Worm (Caenorhabditis elegans) whole organism, young adult: ENCODE measurements around the gene mfsd-8.

Source experiments
- F10E7.11 ChIP-seq: sonication (generic microtip); optimal IDR thresholded peaks from 2 replicates; lab custom pipeline; 2017; ENCODE audit warnings: mild to moderate bottlenecking, missing genetic modification characterization, moderate library complexity, missing compliant biosample characterization
- F33H1.4 ChIP-seq: fragments of 200-800 bp; sonication (Bioruptor generic); IDR thresholded peaks from 2 replicates; pipeline ENCODE4 v1.3.6; 2022; ENCODE audit warnings: missing genetic modification reagents, missing genetic modification characterization, missing compliant biosample characterization
- F37B4.10 ChIP-seq: fragments of 200-800 bp; sonication (Bioruptor generic); IDR thresholded peaks from 2 replicates; pipeline ENCODE4 v1.3.6; 2022; ENCODE audit warnings: missing genetic modification characterization, missing compliant biosample characterization
- F49E8.2 ChIP-seq: sonication (generic microtip); optimal IDR thresholded peaks from 3 replicates; lab custom pipeline; 2017; ENCODE audit warnings: missing genetic modification characterization, mild to moderate bottlenecking, missing compliant biosample characterization, antibody characterized with exemption, moderate library complexity; ENCODE audit not compliant: insufficient read depth
- K11D2.4 ChIP-seq: fragments of 200-800 bp; sonication (Bioruptor generic); IDR thresholded peaks from 2 replicates; pipeline ENCODE4 v1.3.6; 2022; ENCODE audit warnings: missing genetic modification reagents, missing genetic modification characterization, missing compliant biosample characterization
- T07F8.4 ChIP-seq: sonication (generic microtip); optimal IDR thresholded peaks from 2 replicates; lab custom pipeline; 2016; ENCODE audit warnings: mild to moderate bottlenecking, missing genetic modification characterization, moderate library complexity, missing compliant biosample characterization
- Y67H2A.10 ChIP-seq: fragments of 200-800 bp; sonication (Bioruptor generic); conservative IDR thresholded peaks from 2 replicates; pipeline ENCODE4 v1.3.6; 2022; ENCODE audit warnings: missing genetic modification reagents, missing genetic modification characterization, missing compliant biosample characterization
- akir-1 ChIP-seq: fragments of 200-800 bp; sonication (Bioruptor generic); optimal IDR thresholded peaks from 2 replicates; lab custom pipeline; 2018; ENCODE audit warnings: mild to moderate bottlenecking, missing genetic modification characterization, moderate library complexity, missing compliant biosample characterization
- aptf-2 ChIP-seq: fragments of 200-800 bp; sonication (Bioruptor generic); conservative IDR thresholded peaks from 2 replicates; pipeline ENCODE4 v1.3.6; 2022; ENCODE audit warnings: missing genetic modification reagents, missing genetic modification characterization, missing compliant biosample characterization
- atf-7 ChIP-seq: sonication (generic microtip); optimal IDR thresholded peaks from 2 replicates; lab custom pipeline; 2017; ENCODE audit warnings: mild to moderate bottlenecking, missing genetic modification characterization, missing compliant biosample characterization
- attf-3 ChIP-seq: fragments of 200-800 bp; sonication (Bioruptor generic); conservative IDR thresholded peaks from 2 replicates; pipeline ENCODE4 v1.3.6; 2022; ENCODE audit warnings: missing genetic modification reagents, missing genetic modification characterization, missing compliant biosample characterization
- attf-6 ChIP-seq: fragments of 200-800 bp; sonication (Bioruptor generic); IDR thresholded peaks from 2 replicates; pipeline ENCODE4 v1.3.6; 2022; ENCODE audit warnings: missing genetic modification reagents, missing genetic modification characterization, missing compliant biosample characterization
- bed-2 ChIP-seq: fragments of 200-800 bp; sonication (Bioruptor generic); IDR thresholded peaks from 2 replicates; pipeline ENCODE4 v1.3.6; 2022; ENCODE audit warnings: missing genetic modification reagents, missing genetic modification characterization, missing compliant biosample characterization
- cebp-1 ChIP-seq, 2 experiments: fragments of 200-800 bp in 1 of 2; sonication (Bioruptor generic) in 1 of 2; sonication (generic microtip) in 1 of 2; IDR thresholded peaks in 1 of 2; optimal IDR thresholded peaks in 1 of 2; 2 replicates each; pipeline versions ENCODE4 v1.3.6 to Lab custom; 2017 to 2022; ENCODE audit warnings: missing compliant biosample characterization in 2 of 2, missing genetic modification characterization in 2 of 2, mild to moderate bottlenecking in 1 of 2, missing genetic modification reagents in 1 of 2, moderate library complexity in 1 of 2
- ceh-100 ChIP-seq: fragments of 200-800 bp; sonication (Bioruptor generic); IDR thresholded peaks from 2 replicates; pipeline ENCODE4 v1.3.6; 2022; ENCODE audit warnings: missing genetic modification reagents, missing genetic modification characterization, missing compliant biosample characterization
- ceh-27 ChIP-seq: fragments of 200-800 bp; sonication (Bioruptor generic); optimal IDR thresholded peaks from 2 replicates; lab custom pipeline; 2018; ENCODE audit warnings: mild to moderate bottlenecking, missing genetic modification characterization, moderate library complexity, missing compliant biosample characterization
- ceh-58 ChIP-seq: fragments of 200-800 bp; sonication (Bioruptor generic); IDR thresholded peaks from 2 replicates; pipeline ENCODE4 v1.3.6; 2022; ENCODE audit warnings: missing genetic modification characterization, missing compliant biosample characterization
- ceh-79 ChIP-seq: sonication (generic microtip); optimal IDR thresholded peaks from 2 replicates; lab custom pipeline; 2017; ENCODE audit warnings: mild to moderate bottlenecking, missing genetic modification characterization, missing compliant biosample characterization
- dox-1 ChIP-seq: fragments of 200-800 bp; sonication (Bioruptor generic); IDR thresholded peaks from 2 replicates; pipeline ENCODE4 v1.3.6; 2022; ENCODE audit warnings: missing genetic modification reagents, missing genetic modification characterization, missing compliant biosample characterization
- efl-1 ChIP-seq: fragments of 150-350 bp; optimal IDR thresholded peaks from 2 replicates; lab custom pipeline; 2014; ENCODE audit warnings: missing biosample characterization, missing genetic modification reagents, missing genetic modification characterization
- egrh-3 ChIP-seq: fragments of 200-800 bp; sonication (Bioruptor generic); IDR thresholded peaks from 2 replicates; pipeline ENCODE4 v1.3.6; 2022; ENCODE audit warnings: missing genetic modification reagents, missing genetic modification characterization, missing compliant biosample characterization
- him-1 ChIP-seq: sonication (generic microtip); optimal IDR thresholded peaks from 2 replicates; lab custom pipeline; 2016; ENCODE audit warnings: missing genotype, missing genetic modification reagents, missing genetic modification characterization, missing compliant biosample characterization
- hrde-1 ChIP-seq: sonication (generic microtip); optimal IDR thresholded peaks from 2 replicates; lab custom pipeline; 2016; ENCODE audit warnings: missing genetic modification characterization, mild to moderate bottlenecking, missing compliant biosample characterization, moderate library complexity, missing genotype, missing genetic modification reagents, borderline replicate concordance
- hsf-1 ChIP-seq: fragments of 200-800 bp; sonication (Bioruptor generic); IDR thresholded peaks from 2 replicates; pipeline ENCODE4 v1.3.6; 2022; ENCODE audit warnings: missing genetic modification reagents, missing genetic modification characterization, missing compliant biosample characterization
- lag-1 ChIP-seq: fragments of 200-800 bp; sonication (Bioruptor generic); IDR thresholded peaks from 2 replicates; pipeline ENCODE4 v1.3.6; 2022; ENCODE audit warnings: missing genetic modification reagents, missing genetic modification characterization, missing compliant biosample characterization
- lin-54 ChIP-seq: fragments of 200-800 bp; sonication (Bioruptor generic); optimal IDR thresholded peaks from 2 replicates; lab custom pipeline; 2018; ENCODE audit warnings: mild to moderate bottlenecking, missing genetic modification characterization, missing compliant biosample characterization
- lsy-27 ChIP-seq: sonication (generic microtip); optimal IDR thresholded peaks from 2 replicates; lab custom pipeline; 2017; ENCODE audit warnings: missing genetic modification characterization, mild to moderate bottlenecking, missing compliant biosample characterization, antibody characterized with exemption, missing genotype, borderline replicate concordance; ENCODE audit not compliant: insufficient read depth
- madf-3 ChIP-seq: fragments of 200-800 bp; sonication (Bioruptor generic); IDR thresholded peaks from 2 replicates; pipeline ENCODE4 v1.3.6; 2022; ENCODE audit warnings: missing genetic modification reagents, missing genetic modification characterization, missing compliant biosample characterization
- madf-6 ChIP-seq: fragments of 200-800 bp; sonication (Bioruptor generic); IDR thresholded peaks from 2 replicates; pipeline ENCODE4 v1.3.6; 2022; ENCODE audit warnings: missing genetic modification reagents, missing genetic modification characterization, missing compliant biosample characterization
- mcd-1 ChIP-seq: fragments of 200-800 bp; sonication (Bioruptor generic); IDR thresholded peaks from 2 replicates; pipeline ENCODE4 v1.3.6; 2022; ENCODE audit warnings: missing genetic modification reagents, missing genetic modification characterization, missing compliant biosample characterization
- mxl-1 ChIP-seq: sonication (generic microtip); optimal IDR thresholded peaks from 2 replicates; lab custom pipeline; 2016; ENCODE audit warnings: missing genetic modification characterization, missing compliant biosample characterization
- nhr-120 ChIP-seq: fragments of 200-800 bp; sonication (Bioruptor generic); IDR thresholded peaks from 2 replicates; pipeline ENCODE4 v1.3.6; 2022; ENCODE audit warnings: missing genetic modification characterization, missing compliant biosample characterization
- nhr-179 ChIP-seq: sonication (generic microtip); optimal IDR thresholded peaks from 2 replicates; lab custom pipeline; 2016; ENCODE audit warnings: mild to moderate bottlenecking, missing genetic modification characterization, missing compliant biosample characterization
- pha-4 ChIP-seq: fragments of 150-350 bp; sonication (generic microtip); optimal IDR thresholded peaks from 2 replicates; lab custom pipeline; 2014; ENCODE audit warnings: missing biosample characterization, missing genetic modification reagents, missing genetic modification characterization
- rpc-1 ChIP-seq, 2 experiments: fragments of 150-350 bp in 1 of 2; sonication (generic microtip) in 1 of 2; optimal IDR thresholded peaks; 2 replicates each; lab custom pipeline; 2014 to 2018; ENCODE audit warnings: missing biosample characterization in 1 of 2, missing genetic modification characterization in 1 of 2, missing genetic modification reagents in 1 of 2, missing genotype in 1 of 2
- sdz-38 ChIP-seq: sonication (generic microtip); optimal IDR thresholded peaks from 2 replicates; lab custom pipeline; 2016; ENCODE audit warnings: missing genotype, missing genetic modification characterization, missing compliant biosample characterization
- snpc-1.3 ChIP-seq: sonication (generic microtip); optimal IDR thresholded peaks from 2 replicates; lab custom pipeline; 2017; ENCODE audit warnings: missing genetic modification characterization, mild to moderate bottlenecking, missing compliant biosample characterization, antibody characterized with exemption, moderate library complexity, missing genotype, missing genetic modification reagents; ENCODE audit not compliant: insufficient read depth
- snpc-3.4 ChIP-seq: sonication (generic microtip); optimal IDR thresholded peaks from 2 replicates; lab custom pipeline; 2017; ENCODE audit warnings: missing genetic modification characterization, mild to moderate bottlenecking, missing compliant biosample characterization, antibody characterized with exemption, moderate library complexity, missing genotype, missing genetic modification reagents
- sptf-2 ChIP-seq: fragments of 200-800 bp; sonication (Bioruptor generic); optimal IDR thresholded peaks from 2 replicates; lab custom pipeline; 2018; ENCODE audit warnings: mild to moderate bottlenecking, missing genetic modification characterization, missing compliant biosample characterization
- tbx-9 ChIP-seq: sonication (generic microtip); optimal IDR thresholded peaks from 2 replicates; lab custom pipeline; 2016; ENCODE audit warnings: borderline replicate concordance, missing genetic modification characterization, inconsistent platforms, missing compliant biosample characterization
- tlf-1 ChIP-seq: fragments of 200-800 bp; sonication (Bioruptor generic); optimal IDR thresholded peaks from 2 replicates; lab custom pipeline; 2018; ENCODE audit warnings: mild to moderate bottlenecking, missing genetic modification characterization, missing compliant biosample characterization
- unc-130 ChIP-seq: sonication (generic microtip); optimal IDR thresholded peaks from 2 replicates; lab custom pipeline; 2016; ENCODE audit warnings: missing genetic modification reagents, missing genetic modification characterization, missing compliant biosample characterization
- unc-62 ChIP-seq: fragments of 150-350 bp; optimal IDR thresholded peaks from 2 replicates; lab custom pipeline; 2014; ENCODE audit warnings: missing biosample characterization, missing genetic modification reagents, missing genetic modification characterization
- xnd-1 ChIP-seq: sonication (generic microtip); optimal IDR thresholded peaks from 2 replicates; lab custom pipeline; 2016; ENCODE audit warnings: missing genotype, missing genetic modification reagents, missing genetic modification characterization, missing compliant biosample characterization
- zfh-2 ChIP-seq: fragments of 200-800 bp; sonication (Bioruptor generic); conservative IDR thresholded peaks from 2 replicates; pipeline ENCODE4 v1.3.6; 2022; ENCODE audit warnings: missing genetic modification reagents, missing genetic modification characterization, missing compliant biosample characterization
- ztf-26 ChIP-seq: sonication (generic microtip); optimal IDR thresholded peaks from 2 replicates; lab custom pipeline; 2017; ENCODE audit warnings: missing genetic modification characterization, missing compliant biosample characterization

The mfsd-8 gene

ce11 chrIII:3329467-3329866 lies 47.4 kb downstream of the mfsd-8 start:
- 0 out of 2 replicates have a peak, but pooled peaks have one; percentile 17 for TF ChIP-seq zfh-2 (GFP tag; lab: Robert Waterston, UW)
- TF ChIP-seq rpc-1 (optimal IDR thresholded peaks at IDR 0.05; lab: Kevin White, UChicago), result no peak
- no peak for TF ChIP-seq rpc-1 (tag; optimal IDR thresholded peaks at IDR 0.05; lab: Kevin White, UChicago)
- TF ChIP-seq aptf-2 (GFP tag; lab: Robert Waterston, UW), result no peak
- no peak for TF ChIP-seq K11D2.4
- no peak for TF ChIP-seq unc-62 (GFP tag; lab: Kevin White, UChicago)
- no peak for TF ChIP-seq egrh-3 (GFP tag; lab: Robert Waterston, UW)
- TF ChIP-seq attf-3 (GFP tag; lab: Robert Waterston, UW), result no peak
- no peak for TF ChIP-seq F37B4.10 (GFP tag; lab: Robert Waterston, UW)
- TF ChIP-seq T07F8.4 (tag; lab: Kevin White, UChicago), result no peak
- TF ChIP-seq, all 124 proteins: peak for 1

ce11 chrIII:3331767-3332166 lies 49.7 kb downstream of the mfsd-8 start:
- TF ChIP-seq unc-130 (GFP tag; lab: Kevin White, UChicago) (no peak), tlf-1 (no peak), pha-4 (no peak), attf-6 (no peak), cebp-1 (GFP tag; IDR thresholded peaks at IDR 0.05; lab: Robert Waterston, UW) (no peak), cebp-1 (tag; optimal IDR thresholded peaks at IDR 0.05; lab: Kevin White, UChicago) (no peak), aptf-2 (GFP tag; lab: Robert Waterston, UW) (no peak), snpc-3.4 (tag; lab: Kevin White, UChicago) (no peak), tbx-9 (tag; lab: Kevin White, UChicago) (no peak), ceh-58 (GFP tag; lab: Robert Waterston, UW) (no peak), nhr-179 (no peak), dox-1 (no peak), ceh-79 (tag; lab: Kevin White, UChicago) (no peak), hrde-1 (no peak), nhr-120 (GFP tag; lab: Robert Waterston, UW) (no peak), snpc-1.3 (tag; lab: Kevin White, UChicago) (peak; percentile 13), mxl-1 (no peak), ceh-100 (GFP tag; lab: Robert Waterston, UW) (no peak), efl-1 (peak; percentile 27), atf-7 (tag; lab: Kevin White, UChicago) (no peak), mcd-1 (GFP tag; lab: Robert Waterston, UW) (peak; percentile 77), hsf-1 (GFP tag; lab: Robert Waterston, UW) (0 out of 2 replicates have a peak, but pooled peaks have one; percentile 30), ceh-27 (GFP tag; lab: Kevin White, UChicago) (no peak), lin-54 (GFP tag; lab: Kevin White, UChicago) (peak; percentile 64), F49E8.2 (peak; percentile 29), ztf-26 (tag; lab: Kevin White, UChicago) (no peak), Y67H2A.10 (GFP tag; lab: Robert Waterston, UW) (no peak), F10E7.11 (tag; lab: Kevin White, UChicago) (no peak), him-1 (tag; lab: Kevin White, UChicago) (peak; percentile 82), xnd-1 (tag; lab: Kevin White, UChicago) (peak; percentile 40), sdz-38 (tag; lab: Kevin White, UChicago) (no peak), akir-1 (no peak), madf-3 (GFP tag; lab: Robert Waterston, UW) (0 out of 2 replicates have a peak, but pooled peaks have one; percentile 38), madf-6 (GFP tag; lab: Robert Waterston, UW) (no peak), bed-2 (GFP tag; lab: Robert Waterston, UW) (no peak), lsy-27 (tag; lab: Kevin White, UChicago) (no peak), lag-1 (GFP tag; lab: Robert Waterston, UW) (no peak), F33H1.4 (GFP tag; lab: Robert Waterston, UW) (0 out of 2 replicates have a peak, but pooled peaks have one; percentile 6), sptf-2 (no peak)
